Worm (Caenorhabditis elegans) whole organism, early embryonic: ENCODE measurements around the gene T13H5.1.

Experiments used
- B0310.2 ChIP-seq: sonication (generic microtip); optimal IDR thresholded peaks from 2 replicates; lab custom pipeline; 2016; ENCODE audit warnings: mild to moderate bottlenecking, missing genetic modification characterization, missing compliant biosample characterization
- aly-1 ChIP-seq: sonication (generic microtip); optimal IDR thresholded peaks from 2 replicates; lab custom pipeline; 2016; ENCODE audit warnings: missing genetic modification characterization, missing compliant biosample characterization
- ceh-36 ChIP-seq: sonication (generic microtip); optimal IDR thresholded peaks from 2 replicates; lab custom pipeline; 2016; ENCODE audit warnings: missing genetic modification characterization, inconsistent platforms, missing compliant biosample characterization
- flt-1 ChIP-seq: fragments of 200-800 bp; sonication (Bioruptor generic); IDR thresholded peaks from 2 replicates; pipeline ENCODE4 v1.3.6; 2022; ENCODE audit warnings: missing genetic modification characterization, missing compliant biosample characterization
- pes-1 ChIP-seq: fragments of 200-800 bp; sonication (Bioruptor generic); IDR thresholded peaks from 2 replicates; pipeline ENCODE4 v1.3.6; 2022; ENCODE audit warnings: missing genetic modification reagents, missing genetic modification characterization, missing compliant biosample characterization
- scrt-1 ChIP-seq: fragments of 200-800 bp; sonication (Bioruptor generic); IDR thresholded peaks from 2 replicates; pipeline ENCODE4 v1.3.6; 2022; ENCODE audit warnings: missing genetic modification characterization, missing compliant biosample characterization
- sea-1 ChIP-seq: fragments of 200-800 bp; sonication (Bioruptor generic); conservative IDR thresholded peaks from 2 replicates; pipeline ENCODE4 v1.3.6; 2022; ENCODE audit warnings: missing genetic modification characterization, missing compliant biosample characterization
- tbx-11 ChIP-seq: fragments of 200-800 bp; sonication (Bioruptor generic); IDR thresholded peaks from 2 replicates; pipeline ENCODE4 v1.3.6; 2022; ENCODE audit warnings: missing genetic modification characterization, missing compliant biosample characterization
- tbx-37 ChIP-seq: fragments of 200-800 bp; sonication (Bioruptor generic); conservative IDR thresholded peaks from 2 replicates; pipeline ENCODE4 v1.3.6; 2022; ENCODE audit warnings: missing genetic modification reagents, missing genetic modification characterization, missing compliant biosample characterization
- tra-4 ChIP-seq: sonication (generic microtip); optimal IDR thresholded peaks from 2 replicates; lab custom pipeline; 2017; ENCODE audit warnings: missing genetic modification characterization, missing compliant biosample characterization

- TF ChIP-seq tra-4 (tag; lab: Kevin White, UChicago) (no peak), scrt-1 (no peak), tbx-11 (GFP tag; lab: Robert Waterston, UW) (no peak), flt-1 (GFP tag; lab: Robert Waterston, UW) (no peak), tbx-37 (GFP tag; lab: Robert Waterston, UW) (no peak), ceh-36 (tag; lab: Kevin White, UChicago) (no peak), aly-1 (no peak), sea-1 (GFP tag; lab: Robert Waterston, UW) (no peak), pes-1 (GFP tag; lab: Robert Waterston, UW) (no peak), B0310.2 (tag; lab: Kevin White, UChicago) (no peak)
These were observed 27.7 kb downstream of the T13H5.1 start for ce11 chrII:8481033-8481708.
